Worm (Caenorhabditis elegans) whole organism, mixed stage, embryonic: ENCODE data around the gene trk-1.

Experiments used
- ceh-39 ChIP-seq: fragments of 150-350 bp; optimal IDR thresholded peaks from 2 replicates; lab custom pipeline; 2014; ENCODE audit warnings: missing biosample characterization, missing genetic modification characterization
- ceh-83 ChIP-seq: fragments of 200-800 bp; sonication (Bioruptor generic); optimal IDR thresholded peaks from 2 replicates; lab custom pipeline; 2018; ENCODE audit warnings: mild to moderate bottlenecking, missing genetic modification characterization, missing compliant biosample characterization
- ces-1 ChIP-seq: fragments of 150-350 bp; optimal IDR thresholded peaks from 2 replicates; lab custom pipeline; 2014; ENCODE audit warnings: missing biosample characterization, missing genetic modification reagents, missing genetic modification characterization
- drap-1 ChIP-seq: fragments of 200-800 bp; sonication (Bioruptor generic); optimal IDR thresholded peaks from 3 replicates; lab custom pipeline; 2018; ENCODE audit warnings: mild to moderate bottlenecking, missing genetic modification characterization, missing compliant biosample characterization
- elt-1 ChIP-seq: sonication (generic microtip); optimal IDR thresholded peaks from 2 replicates; lab custom pipeline; 2017; ENCODE audit warnings: missing genetic modification characterization, mild to moderate bottlenecking, missing compliant biosample characterization, antibody characterized with exemption, moderate library complexity, borderline replicate concordance; ENCODE audit not compliant: insufficient read depth
- elt-3 ChIP-seq: fragments of 150-350 bp; optimal IDR thresholded peaks from 2 replicates; lab custom pipeline; 2014; ENCODE audit warnings: missing biosample characterization, missing genetic modification characterization
- flh-1 ChIP-seq: fragments of 200-800 bp; sonication (Bioruptor generic); optimal IDR thresholded peaks from 2 replicates; lab custom pipeline; 2018; ENCODE audit warnings: mild to moderate bottlenecking, missing genetic modification characterization, moderate library complexity, missing compliant biosample characterization
- ham-2 ChIP-seq: fragments of 200-800 bp; sonication (Bioruptor generic); optimal IDR thresholded peaks from 2 replicates; lab custom pipeline; 2018; ENCODE audit warnings: mild to moderate bottlenecking, missing genetic modification characterization, missing compliant biosample characterization
- hlh-1 ChIP-seq: fragments of 150-350 bp; optimal IDR thresholded peaks from 2 replicates; lab custom pipeline; 2014; ENCODE audit warnings: missing biosample characterization, missing genetic modification reagents, missing genetic modification characterization
- lin-32 ChIP-seq: fragments of 200-800 bp; sonication (Bioruptor generic); optimal IDR thresholded peaks from 2 replicates; lab custom pipeline; 2018; ENCODE audit warnings: mild to moderate bottlenecking, missing genetic modification characterization, missing compliant biosample characterization
- lsy-2 ChIP-seq: fragments of 150-350 bp; optimal IDR thresholded peaks from 2 replicates; lab custom pipeline; 2014; ENCODE audit warnings: missing biosample characterization, missing genetic modification characterization
- mep-1 ChIP-seq: fragments of 150-350 bp; optimal IDR thresholded peaks from 2 replicates; lab custom pipeline; 2017; ENCODE audit warnings: missing biosample characterization, missing genetic modification reagents, missing genetic modification characterization, inconsistent platforms
- mls-2 ChIP-seq: sonication (generic microtip); optimal IDR thresholded peaks from 2 replicates; lab custom pipeline; 2016; ENCODE audit warnings: mild to moderate bottlenecking, missing genetic modification characterization, moderate library complexity, missing compliant biosample characterization
- nhr-12 ChIP-seq: fragments of 150-350 bp; optimal IDR thresholded peaks from 2 replicates; lab custom pipeline; 2014; ENCODE audit warnings: missing biosample characterization, missing genetic modification characterization
- nhr-2 ChIP-seq: fragments of 150-350 bp; optimal IDR thresholded peaks from 2 replicates; lab custom pipeline; 2014; ENCODE audit warnings: missing biosample characterization, missing genetic modification characterization
- nhr-237 ChIP-seq: fragments of 150-350 bp; optimal IDR thresholded peaks from 2 replicates; lab custom pipeline; 2014; ENCODE audit warnings: missing biosample characterization, missing genetic modification characterization
- nhr-28 ChIP-seq: fragments of 150-350 bp; optimal IDR thresholded peaks from 2 replicates; lab custom pipeline; 2014; ENCODE audit warnings: missing biosample characterization, missing genetic modification characterization
- pha-4 ChIP-seq: fragments of 150-350 bp; optimal IDR thresholded peaks from 2 replicates; lab custom pipeline; 2018; ENCODE audit warnings: missing biosample characterization, missing genetic modification reagents, missing genetic modification characterization
- sem-2 ChIP-seq: fragments of 200-800 bp; sonication (Bioruptor generic); optimal IDR thresholded peaks from 2 replicates; lab custom pipeline; 2018; ENCODE audit warnings: mild to moderate bottlenecking, missing genetic modification characterization, missing compliant biosample characterization
- sptf-1 ChIP-seq: sonication (generic microtip); optimal IDR thresholded peaks from 2 replicates; lab custom pipeline; 2017; ENCODE audit warnings: mild to moderate bottlenecking, missing genetic modification characterization, moderate library complexity, missing compliant biosample characterization
- tbx-8 ChIP-seq: fragments of 200-800 bp; sonication (Bioruptor generic); optimal IDR thresholded peaks from 2 replicates; lab custom pipeline; 2018; ENCODE audit warnings: mild to moderate bottlenecking, missing genetic modification characterization, moderate library complexity, missing compliant biosample characterization
- unc-120 ChIP-seq: sonication (generic microtip); optimal IDR thresholded peaks from 2 replicates; lab custom pipeline; 2017; ENCODE audit warnings: missing genetic modification characterization, missing compliant biosample characterization; ENCODE audit not compliant: poor library complexity, severe bottlenecking
- unc-39 ChIP-seq: fragments of 150-350 bp; optimal IDR thresholded peaks from 2 replicates; lab custom pipeline; 2014; ENCODE audit warnings: missing biosample characterization, missing genetic modification characterization
- unc-62 ChIP-seq: fragments of 150-350 bp; optimal IDR thresholded peaks from 2 replicates; lab custom pipeline; 2014; ENCODE audit warnings: missing biosample characterization, missing genetic modification reagents, missing genetic modification characterization
- zip-8 ChIP-seq: fragments of 150-350 bp; optimal IDR thresholded peaks from 2 replicates; lab custom pipeline; 2014; ENCODE audit warnings: missing biosample characterization, missing genetic modification characterization
- ztf-11 ChIP-seq: fragments of 150-350 bp; optimal IDR thresholded peaks from 2 replicates; lab custom pipeline; 2014; ENCODE audit warnings: missing biosample characterization, missing genetic modification characterization

The trk-1 gene

ce11 chrX:8950507-8951028 is at the start of gene trk-1:
Gene trk-1, minus strand, starts transcription at chrX:8950978.
- TF ChIP-seq ces-1 (GFP tag; lab: Kevin White, UChicago) (no peak), pha-4 (tag; lab: Kevin White, UChicago) (no peak), unc-120 (tag; lab: Kevin White, UChicago) (no peak)

ce11 chrX:8998809-8999208 is 48.0 kb upstream of the trk-1 start, which contains the start of gene C24A3.1:
Gene C24A3.1, plus strand, starts transcription at chrX:8999071.
- no peak for TF ChIP-seq zip-8 (tag; lab: Kevin White, UChicago)
- TF ChIP-seq unc-62 (GFP tag; lab: Kevin White, UChicago), result no peak
- TF ChIP-seq mls-2, result no peak
- TF ChIP-seq sem-2 (GFP tag; lab: Kevin White, UChicago), result no peak

DNA sequence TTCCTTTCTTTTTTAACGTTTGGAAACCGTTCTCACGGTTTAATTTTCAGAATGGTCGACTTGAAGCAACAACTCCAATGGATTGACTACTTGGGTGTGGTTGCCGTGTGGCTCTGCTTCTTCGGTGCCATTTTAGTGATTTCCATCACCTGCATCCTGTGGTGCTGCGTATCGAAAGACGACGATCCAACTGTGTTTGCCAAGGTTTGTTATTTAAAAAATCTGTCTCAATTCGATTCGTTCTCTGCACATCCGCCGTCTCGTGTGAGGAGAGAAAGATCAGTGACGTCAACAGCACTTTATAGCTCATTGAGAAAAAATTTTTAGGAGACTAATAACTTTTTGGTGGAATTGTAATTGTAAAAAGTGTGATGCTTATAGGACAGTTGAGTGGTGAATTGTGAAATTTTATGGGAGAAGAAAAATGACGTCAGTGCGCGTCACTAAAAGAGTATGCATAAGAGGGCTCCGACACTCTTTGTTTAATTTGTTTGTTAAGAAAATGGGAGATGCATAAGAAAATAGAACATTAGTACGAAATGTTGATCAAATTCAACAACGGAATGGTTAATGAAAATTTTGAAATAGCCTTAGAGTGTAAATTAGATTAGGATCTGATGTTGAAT is 46.8 kb upstream of the trk-1 start, which contains the start of gene C24A3.2:
TSS of gene C24A3.2 (plus strand) at position 51 of the 626 bp plus-strand sequence.
- TF ChIP-seq lsy-2 (no peak), ces-1 (GFP tag; lab: Kevin White, UChicago) (peak; percentile 39), nhr-12 (tag; lab: Kevin White, UChicago) (no peak)

DNA sequence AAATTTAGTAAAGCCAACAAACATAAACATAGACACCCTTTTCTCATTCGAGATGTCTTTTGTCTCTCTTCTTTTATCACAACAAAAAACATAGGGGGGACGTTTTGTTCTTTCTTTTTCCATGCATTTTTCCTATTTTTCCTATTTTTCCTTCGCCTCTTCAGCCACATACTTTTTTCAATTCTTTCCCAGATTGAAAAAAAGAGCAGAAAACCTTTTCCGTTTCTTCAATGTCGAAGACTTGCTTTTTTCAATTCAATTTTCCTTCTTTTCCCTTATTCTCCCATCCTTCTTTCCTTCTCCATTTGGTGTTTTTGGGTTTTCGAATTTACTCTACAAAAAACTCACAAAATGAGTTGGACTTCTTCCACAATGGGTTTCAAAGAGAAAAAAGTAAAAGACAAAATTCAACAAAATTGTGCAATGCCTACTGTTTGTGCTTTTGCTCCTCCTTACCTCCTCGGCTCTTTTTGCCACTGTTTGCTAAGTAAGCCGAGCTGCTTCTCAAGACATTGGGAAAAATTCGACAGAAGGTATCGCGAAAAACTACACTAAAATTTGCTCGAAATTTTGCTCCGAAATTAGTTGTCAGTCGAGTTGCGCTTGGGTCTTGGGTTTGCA is 45.8 kb upstream of the trk-1 start:
- TF ChIP-seq nhr-237, result no peak
- TF ChIP-seq ces-1 (GFP tag; lab: Kevin White, UChicago), result peak; percentile 58
- no peak for TF ChIP-seq nhr-28 (tag; lab: Kevin White, UChicago)

- TF ChIP-seq elt-3 (tag; lab: Kevin White, UChicago) (no peak), mep-1 (tag; lab: Kevin White, UChicago) (no peak), ztf-11 (tag; lab: Kevin White, UChicago) (no peak), flh-1 (no peak), zip-8 (tag; lab: Kevin White, UChicago) (no peak), hlh-1 (tag; lab: Kevin White, UChicago) (peak; percentile 89), nhr-28 (tag; lab: Kevin White, UChicago) (no peak), ceh-39 (tag; lab: Kevin White, UChicago) (no peak), elt-1 (tag; lab: Kevin White, UChicago) (no peak), ces-1 (GFP tag; lab: Kevin White, UChicago) (peak; percentile 30), lin-32 (GFP tag; lab: Kevin White, UChicago) (no peak), unc-62 (GFP tag; lab: Kevin White, UChicago) (peak; percentile 42), nhr-2 (tag; lab: Kevin White, UChicago) (no peak), drap-1 (peak; percentile 29), ham-2 (GFP tag; lab: Kevin White, UChicago) (no peak), ceh-83 (GFP tag; lab: Kevin White, UChicago) (no peak), sptf-1 (tag; lab: Kevin White, UChicago) (peak; percentile 55), lsy-2 (no peak), unc-39 (tag; lab: Kevin White, UChicago) (no peak), unc-120 (tag; lab: Kevin White, UChicago) (peak; percentile 77), tbx-8 (GFP tag; lab: Kevin White, UChicago) (no peak), mls-2 (peak; percentile 50)
Observed at ce11 chrX:8995527-8995946, 44.8 kb upstream of the trk-1 start.

- TF ChIP-seq ceh-83 (GFP tag; lab: Kevin White, UChicago), result no peak
- no peak for TF ChIP-seq ces-1 (GFP tag; lab: Kevin White, UChicago)
Observed at ce11 chrX:8991856-8992456, 41.2 kb upstream of the trk-1 start, which contains the start of gene C24A3.4. Gene C24A3.4, plus strand, starts transcription at chrX:8992406.
